Fruit fly (Drosophila melanogaster): ENCODE measurements around the gene CG31221.

The CG31221 gene

DNA sequence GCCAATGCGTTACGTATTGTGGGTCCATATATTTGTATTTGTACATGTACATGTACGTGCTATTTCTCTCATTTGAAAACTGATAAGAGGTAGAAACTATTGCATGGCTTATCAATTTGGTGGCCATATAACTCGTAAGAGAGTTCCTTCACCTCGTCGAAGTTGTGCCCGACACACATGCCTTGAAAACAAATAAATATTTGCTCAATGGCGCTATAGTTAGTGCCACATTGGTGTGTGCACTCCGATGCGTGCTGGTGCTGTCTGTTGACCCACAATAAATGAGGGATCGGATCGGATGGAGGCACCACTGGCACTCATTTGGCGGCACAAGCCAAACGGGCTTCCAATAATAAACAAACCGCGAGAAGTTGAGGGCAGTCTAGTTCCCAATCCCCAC, 59.7 kb downstream of the CG31221 start (continued):
- TF ChIP-seq HmgZ (tag; optimal IDR thresholded peaks at IDR 0.05) (peak; percentile 27), disco-r (GFP tag; optimal IDR thresholded peaks at IDR 0.05) (peak; percentile 3), CG34422 (GFP tag; IDR thresholded peaks at IDR 0.05) (no peak; the same call in 2 of the 3 replicates), dmrt11E (tag; optimal IDR thresholded peaks at IDR 0.05) (peak; percentile 47), Sry-δ (GFP tag; optimal IDR thresholded peaks at IDR 0.05) (no peak), HLHmδ (GFP tag; optimal IDR thresholded peaks at IDR 0.05) (peak; percentile 83), nom (GFP tag; optimal IDR thresholded peaks at IDR 0.05) (no peak), grn (GFP tag; optimal IDR thresholded peaks at IDR 0.05) (peak; percentile 25), CG6254 (GFP tag; optimal IDR thresholded peaks at IDR 0.05) (peak; percentile 41), D (optimal IDR thresholded peaks at IDR 0.05) (no peak), D (GFP tag; optimal IDR thresholded peaks at IDR 0.05) (peak; percentile 62), CG6791 (GFP tag; IDR thresholded peaks at IDR 0.05; ENCODE audit: partially characterized antibody) (no peak), E2f1 (GFP tag; IDR thresholded peaks at IDR 0.05) (no peak), CG10654 (GFP tag; optimal IDR thresholded peaks at IDR 0.05) (no peak), unc-4 (GFP tag; IDR thresholded peaks at IDR 0.05; ENCODE audit: partially characterized antibody) (no peak), twi (tag; optimal IDR thresholded peaks at IDR 0.05) (peak; percentile 86), CG11696 (GFP tag; IDR thresholded peaks at IDR 0.05) (no peak), CG43689 (GFP tag; IDR thresholded peaks at IDR 0.05) (no peak), CG14710 (tag; optimal IDR thresholded peaks at IDR 0.05) (peak; percentile 64), repo (GFP tag; optimal IDR thresholded peaks at IDR 0.05) (no peak), sug (tag; optimal IDR thresholded peaks at IDR 0.05) (no peak), CG8765 (GFP tag; IDR thresholded peaks at IDR 0.05) (no peak), CG2712 (tag; optimal IDR thresholded peaks at IDR 0.05) (peak; percentile 56), wek (GFP tag; optimal IDR thresholded peaks at IDR 0.05) (peak; percentile 78), NfI (GFP tag; optimal IDR thresholded peaks at IDR 0.05) (no peak), Side (GFP tag; optimal IDR thresholded peaks at IDR 0.05) (peak; percentile 18), CG10565 (GFP tag; optimal IDR thresholded peaks at IDR 0.05) (no peak), toy (GFP tag; IDR thresholded peaks at IDR 0.05) (no peak), CG42726 (GFP tag; IDR thresholded peaks at IDR 0.05; ENCODE audit: partially characterized antibody) (no peak), slbo (GFP tag; IDR thresholded peaks at IDR 0.05) (peak; percentile 28; the same call in 1 of the 2 replicates), croc (GFP tag; conservative IDR thresholded peaks at IDR 0.05) (no peak), GATAe (GFP tag; conservative IDR thresholded peaks at IDR 0.05) (no peak), CG9437 (GFP tag; optimal IDR thresholded peaks at IDR 0.05) (peak; percentile 41), pros (GFP tag; optimal IDR thresholded peaks at IDR 0.05) (peak; percentile 26), da (GFP tag; optimal IDR thresholded peaks at IDR 0.05) (no peak), caup (GFP tag; optimal IDR thresholded peaks at IDR 0.05; ENCODE audit: severe bottlenecking) (no peak), cg (GFP tag; optimal IDR thresholded peaks at IDR 0.05) (peak; percentile 9), TFAM (GFP tag; optimal IDR thresholded peaks at IDR 0.05) (no peak), Dref (GFP tag; IDR thresholded peaks at IDR 0.05) (no peak), CG13296 (GFP tag; optimal IDR thresholded peaks at IDR 0.05) (no peak), CG13624 (GFP tag; optimal IDR thresholded peaks at IDR 0.05) (no peak), CrebB (tag; optimal IDR thresholded peaks at IDR 0.05) (peak; percentile 56), ssp (GFP tag; IDR thresholded peaks at IDR 0.05) (no peak), sim (GFP tag; IDR thresholded peaks at IDR 0.05) (no peak), sc (optimal IDR thresholded peaks at IDR 0.05) (no peak), sc (GFP tag; optimal IDR thresholded peaks at IDR 0.05) (peak; percentile 48), pnt (GFP tag; optimal IDR thresholded peaks at IDR 0.05) (no peak), CG17186 (GFP tag; optimal IDR thresholded peaks at IDR 0.05) (no peak), CG10274 (GFP tag; optimal IDR thresholded peaks at IDR 0.05) (no peak), Camta (GFP tag; optimal IDR thresholded peaks at IDR 0.05) (no peak), CG17328 (GFP tag; IDR thresholded peaks at IDR 0.05) (no peak)

Measured in whole organism, embryonic.